Fruit fly (Drosophila melanogaster): Measurements from ENCODE around the gene CG10555.

The CG10555 gene

dm6 chrX:8416209-8416608 lies 17.5 kb downstream of the CG10555 start:
- TF ChIP-seq D19A (tag; optimal IDR thresholded peaks at IDR 0.05), result peak; percentile 39
- peak; percentile 45 for TF ChIP-seq CG17385 (GFP tag; optimal IDR thresholded peaks at IDR 0.05)
- TF ChIP-seq pros (GFP tag; optimal IDR thresholded peaks at IDR 0.05), result peak; percentile 78
- TF ChIP-seq sima (GFP tag; optimal IDR thresholded peaks at IDR 0.05), result no peak
- no peak for TF ChIP-seq CG10267 (tag; optimal IDR thresholded peaks at IDR 0.05)
- no peak for TF ChIP-seq CG11504 (tag; optimal IDR thresholded peaks at IDR 0.05)
- peak; percentile 57 for TF ChIP-seq zf30C (GFP tag; optimal IDR thresholded peaks at IDR 0.05)
- TF ChIP-seq sens (GFP tag), result peak; percentile 27
- no peak for TF ChIP-seq CG2199 (GFP tag; IDR thresholded peaks at IDR 0.05)
- peak in 1 of 2 experiments; percentile 28 for TF ChIP-seq crp (GFP tag; optimal IDR thresholded peaks at IDR 0.05)
- no peak for TF ChIP-seq inv (GFP tag; IDR thresholded peaks at IDR 0.05; ENCODE audit: partially characterized antibody)
- no peak for TF ChIP-seq Ssrp (tag; optimal IDR thresholded peaks at IDR 0.05)
- TF ChIP-seq Med (GFP tag), result peak; percentile 13
- no peak for TF ChIP-seq ab (GFP tag; optimal IDR thresholded peaks at IDR 0.05)
- no peak for TF ChIP-seq Rx (GFP tag; IDR thresholded peaks at IDR 0.05)

dm6 chrX:8416956-8417355 lies 18.2 kb downstream of the CG10555 start:
- no peak for TF ChIP-seq CG30431 (GFP tag; optimal IDR thresholded peaks at IDR 0.05)
- TF ChIP-seq Elba2 (GFP tag; optimal IDR thresholded peaks at IDR 0.05), result no peak
- TF ChIP-seq crc (GFP tag; optimal IDR thresholded peaks at IDR 0.05), result peak; percentile 36
- TF ChIP-seq Hsf (GFP tag; optimal IDR thresholded peaks at IDR 0.05), result no peak
- TF ChIP-seq CG11247 (GFP tag; IDR thresholded peaks at IDR 0.05), result no peak
- TF ChIP-seq Rfx (GFP tag; IDR thresholded peaks at IDR 0.05), result 0 out of 2 replicates have a peak, but pooled peaks have one; percentile 29
- TF ChIP-seq ash1 (GFP tag; optimal IDR thresholded peaks at IDR 0.05), result no peak
- no peak for TF ChIP-seq CG32767 (GFP tag; IDR thresholded peaks at IDR 0.05)
- no peak for TF ChIP-seq pfk (GFP tag; optimal IDR thresholded peaks at IDR 0.05)
- TF ChIP-seq nom (GFP tag; optimal IDR thresholded peaks at IDR 0.05), result no peak
- TF ChIP-seq Trl (optimal IDR thresholded peaks at IDR 0.05), result no peak
- TF ChIP-seq Trl (GFP tag; optimal IDR thresholded peaks at IDR 0.05), result peak; percentile 46
- no peak for TF ChIP-seq otp (GFP tag; IDR thresholded peaks at IDR 0.05)
- no peak for TF ChIP-seq Sry-β (GFP tag; optimal IDR thresholded peaks at IDR 0.05)
- no peak for TF ChIP-seq ac (GFP tag; optimal IDR thresholded peaks at IDR 0.05)
- TF ChIP-seq pho (GFP tag; optimal IDR thresholded peaks at IDR 0.05), result no peak
- TF ChIP-seq chn (GFP tag; optimal IDR thresholded peaks at IDR 0.05), result no peak
- TF ChIP-seq CG7745 (tag; optimal IDR thresholded peaks at IDR 0.05), result no peak
- TF ChIP-seq H15 (GFP tag; IDR thresholded peaks at IDR 0.05), result no peak
- peak; percentile 23 for TF ChIP-seq phol (tag; optimal IDR thresholded peaks at IDR 0.05)
- no peak for TF ChIP-seq Fer3 (tag; optimal IDR thresholded peaks at IDR 0.05)
- peak; percentile 16 for TF ChIP-seq Oli (tag; optimal IDR thresholded peaks at IDR 0.05)
- peak; percentile 32 for TF ChIP-seq bab2 (GFP tag; optimal IDR thresholded peaks at IDR 0.05)
- TF ChIP-seq Mes4 (GFP tag; optimal IDR thresholded peaks at IDR 0.05), result no peak
- TF ChIP-seq B-H1 (GFP tag; IDR thresholded peaks at IDR 0.05), result no peak
- TF ChIP-seq Ssrp (tag; optimal IDR thresholded peaks at IDR 0.05), result no peak
- no peak for TF ChIP-seq gcm2 (GFP tag; optimal IDR thresholded peaks at IDR 0.05)
- no peak for TF ChIP-seq org-1 (GFP tag; optimal IDR thresholded peaks at IDR 0.05)
- no peak for TF ChIP-seq p53 (GFP tag; optimal IDR thresholded peaks at IDR 0.05)
- TF ChIP-seq CG6689 (GFP tag; IDR thresholded peaks at IDR 0.05), result no peak
- no peak for TF ChIP-seq TFAM (GFP tag; optimal IDR thresholded peaks at IDR 0.05)
- TF ChIP-seq CG4854 (GFP tag; optimal IDR thresholded peaks at IDR 0.05), result no peak
- no peak for TF ChIP-seq HLH3B (GFP tag; IDR thresholded peaks at IDR 0.05)
- no peak for TF ChIP-seq corto (GFP tag; optimal IDR thresholded peaks at IDR 0.05)
- TF ChIP-seq ci (GFP tag; IDR thresholded peaks at IDR 0.05), result no peak
- no peak for TF ChIP-seq HmgD (GFP tag; optimal IDR thresholded peaks at IDR 0.05)
- TF ChIP-seq CkIIα-i1 (GFP tag; IDR thresholded peaks at IDR 0.05), result no peak
- no peak for TF ChIP-seq CG10543 (GFP tag; optimal IDR thresholded peaks at IDR 0.05)
